Worm (Caenorhabditis elegans): ENCODE data around the gene T24A6.17.
"Not testable (repeated sequence)": the region's sequence is repeated elsewhere in the genome, so short reads cannot be mapped to it uniquely, and the experiment has no call there.

T24A6.17 gene

DNA sequence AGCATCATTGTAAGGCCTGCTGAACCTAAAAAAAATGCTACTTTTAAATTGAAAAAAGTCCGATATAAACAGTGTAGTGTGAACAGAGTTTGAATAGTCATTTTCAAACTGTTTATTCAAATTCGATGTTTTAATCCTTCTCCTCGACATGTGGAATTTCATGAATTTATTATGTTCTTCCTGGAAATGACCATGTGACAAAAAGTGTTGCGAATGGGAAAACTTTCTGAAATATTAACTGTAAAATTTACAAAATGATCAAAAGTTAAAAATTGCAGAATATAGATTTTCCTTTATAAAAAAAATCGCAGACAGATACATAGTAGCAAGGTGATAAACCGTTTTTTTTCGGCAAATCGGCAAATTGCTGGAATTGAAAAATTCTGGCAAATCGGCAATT is 41.1 kb upstream of the T24A6.17 start, which contains the start of gene T22F3.8:
T22F3.8 (minus strand) TSS at position 101 of the 400 bp plus-strand sequence.
- TF ChIP-seq egl-27 (tag; optimal IDR thresholded peaks at IDR 0.05) (no peak), aly-2 (tag; optimal IDR thresholded peaks at IDR 0.05) (no peak), alr-1 (tag; optimal IDR thresholded peaks at IDR 0.05) (no peak), nhr-23 (tag; optimal IDR thresholded peaks at IDR 0.05) (no peak), zag-1 (tag; optimal IDR thresholded peaks at IDR 0.05) (no peak), ztf-4 (tag; optimal IDR thresholded peaks at IDR 0.05) (no peak), gmeb-1 (tag; optimal IDR thresholded peaks at IDR 0.05) (no peak), ZK546.5 (tag; optimal IDR thresholded peaks at IDR 0.05) (no peak), elt-1 (tag; optimal IDR thresholded peaks at IDR 0.05) (no peak), crh-2 (tag; optimal IDR thresholded peaks at IDR 0.05) (no peak), nhr-237 (tag; optimal IDR thresholded peaks at IDR 0.05) (no peak), mbf-1 (tag; optimal IDR thresholded peaks at IDR 0.05) (no peak), ztf-11 (tag; optimal IDR thresholded peaks at IDR 0.05) (no peak), ceh-82 (tag; optimal IDR thresholded peaks at IDR 0.05) (no peak), lin-13 (GFP tag; optimal IDR thresholded peaks at IDR 0.05) (no peak), ceh-16 (tag; optimal IDR thresholded peaks at IDR 0.05) (no peak), nhr-77 (tag; optimal IDR thresholded peaks at IDR 0.05) (no peak)

- TF ChIP-seq mab-5 (tag; optimal IDR thresholded peaks at IDR 0.05) (no peak), zag-1 (tag; optimal IDR thresholded peaks at IDR 0.05) (no peak), elt-3 (tag; optimal IDR thresholded peaks at IDR 0.05) (no peak), nhr-25 (tag; optimal IDR thresholded peaks at IDR 0.05) (no peak), unc-39 (tag; optimal IDR thresholded peaks at IDR 0.05) (no peak), fos-1 (tag; optimal IDR thresholded peaks at IDR 0.05) (no peak), nhr-237 (tag; optimal IDR thresholded peaks at IDR 0.05) (no peak), lin-11 (tag; optimal IDR thresholded peaks at IDR 0.05) (no peak), elt-1 (tag; optimal IDR thresholded peaks at IDR 0.05) (no peak), sem-4 (tag; optimal IDR thresholded peaks at IDR 0.05) (no peak), sma-3 (GFP tag; optimal IDR thresholded peaks at IDR 0.05) (no peak), ztf-11 (tag; optimal IDR thresholded peaks at IDR 0.05) (no peak), unc-55 (GFP tag; optimal IDR thresholded peaks at IDR 0.05) (no peak), nhr-10 (tag; optimal IDR thresholded peaks at IDR 0.05) (no peak), alr-1 (tag; optimal IDR thresholded peaks at IDR 0.05) (no peak), nhr-129 (tag; optimal IDR thresholded peaks at IDR 0.05) (no peak), ztf-4 (tag; optimal IDR thresholded peaks at IDR 0.05) (no peak), blmp-1 (tag; optimal IDR thresholded peaks at IDR 0.05; ENCODE audit: insufficient read depth) (no peak), gmeb-1 (tag; optimal IDR thresholded peaks at IDR 0.05) (no peak)
These were observed 36.3 kb upstream of the T24A6.17 start, which contains the start of gene T22F3.7 for ce11 chrV:3600570-3600969. T22F3.7 (minus strand) TSS chrV:3600670.

- not testable (repeated sequence) for TF ChIP-seq elt-3, ZK546.5, lin-11 (tag; optimal IDR thresholded peaks at IDR 0.05)
These were observed 32.8 kb upstream of the T24A6.17 start, which contains the start of gene srh-212 for ce11 chrV:3597052-3597451. srh-212 (minus strand) TSS chrV:3597152.

DNA sequence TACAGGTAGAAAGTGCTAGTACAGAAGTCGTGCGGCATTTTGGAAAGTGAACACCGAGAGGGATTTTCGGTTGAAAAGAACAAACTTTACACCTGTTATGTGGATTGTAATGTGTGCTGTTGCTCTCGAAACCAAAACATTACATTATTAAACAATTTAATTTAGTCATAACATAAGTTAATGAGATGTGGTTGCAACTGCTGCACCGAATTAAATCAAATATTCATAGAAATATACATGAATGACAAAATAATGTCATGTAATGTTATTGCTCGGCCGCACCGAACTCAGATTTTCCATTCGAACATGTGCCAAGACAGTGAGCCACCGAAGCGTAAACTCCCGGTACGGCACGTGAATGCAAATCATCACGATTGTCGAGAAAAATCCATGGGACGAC is 30.7 kb upstream of the T24A6.17 start, which contains the start of gene srh-213:
srh-213 (minus strand) TSS at position 101 of the 400 bp plus-strand sequence.
- TF ChIP-seq unc-62 (GFP tag; optimal IDR thresholded peaks at IDR 0.05) (no peak), unc-55 (GFP tag; optimal IDR thresholded peaks at IDR 0.05) (no peak), R02D3.7 (tag; optimal IDR thresholded peaks at IDR 0.05) (no peak), nhr-10 (tag; optimal IDR thresholded peaks at IDR 0.05) (no peak), elt-3 (tag; optimal IDR thresholded peaks at IDR 0.05) (no peak), ztf-4 (tag; optimal IDR thresholded peaks at IDR 0.05) (no peak), mdl-1 (tag; optimal IDR thresholded peaks at IDR 0.05) (no peak), nhr-6 (tag; optimal IDR thresholded peaks at IDR 0.05) (no peak), sem-4 (tag; optimal IDR thresholded peaks at IDR 0.05) (no peak), Y55F3AM.14 (GFP tag; optimal IDR thresholded peaks at IDR 0.05) (no peak)

- TF ChIP-seq snpc-4 (tag; optimal IDR thresholded peaks at IDR 0.05), result no peak
- no peak for TF ChIP-seq ceh-16 (tag; optimal IDR thresholded peaks at IDR 0.05)
- no peak for TF ChIP-seq nhr-25 (tag; optimal IDR thresholded peaks at IDR 0.05)
- no peak for TF ChIP-seq ztf-1 (GFP tag; conservative IDR thresholded peaks at IDR 0.05)
- TF ChIP-seq nhr-237 (tag; optimal IDR thresholded peaks at IDR 0.05), result no peak
- TF ChIP-seq skn-1 (tag; optimal IDR thresholded peaks at IDR 0.05), result no peak
- no peak for TF ChIP-seq ama-1 (optimal IDR thresholded peaks at IDR 0.05)
- no peak for TF ChIP-seq ZK546.5 (tag; optimal IDR thresholded peaks at IDR 0.05)
- no peak for TF ChIP-seq elt-3 (tag; optimal IDR thresholded peaks at IDR 0.05)
- TF ChIP-seq nhr-23 (tag; optimal IDR thresholded peaks at IDR 0.05), result no peak
- no peak for TF ChIP-seq unc-39 (tag; optimal IDR thresholded peaks at IDR 0.05)
- no peak for TF ChIP-seq sma-3 (GFP tag; optimal IDR thresholded peaks at IDR 0.05)
These were observed 27.9 kb upstream of the T24A6.17 start, which contains the start of gene T22F3.12 for ce11 chrV:3592099-3592498. T22F3.12 (minus strand) TSS chrV:3592199.

Data from whole organism, L2 larva.